Fruit fly (Drosophila melanogaster) whole organism, embryonic: ENCODE measurements around the gene CG6230.

ENCODE experiments used
- B-H2 ChIP-seq: fragments of 200-800 bp; sonication (Bioruptor generic); optimal IDR thresholded peaks from 2 replicates; lab custom pipeline; 2018; ENCODE audit warnings: missing biosample characterization, mild to moderate bottlenecking, missing genetic modification characterization
- Bgb ChIP-seq: fragments of 200-800 bp; sonication (Bioruptor generic); IDR thresholded peaks from 2 replicates; pipeline ENCODE4 v1.3.6; 2022; ENCODE audit warnings: missing biosample characterization, missing genetic modification characterization; ENCODE audit not compliant: partially characterized antibody
- CG12299 ChIP-seq: fragments of 200-800 bp; sonication (Bioruptor generic); optimal IDR thresholded peaks from 2 replicates; lab custom pipeline; 2018; ENCODE audit warnings: missing biosample characterization, mild to moderate bottlenecking, missing genetic modification characterization
- CG13287 ChIP-seq: fragments of 200-800 bp; sonication (Bioruptor generic); IDR thresholded peaks from 2 replicates; pipeline ENCODE4 v1.3.6; 2022; ENCODE audit warnings: missing biosample characterization, missing genetic modification characterization; ENCODE audit not compliant: partially characterized antibody
- CG14860 ChIP-seq: fragments of 200-800 bp; sonication (Bioruptor generic); IDR thresholded peaks from 3 replicates; pipeline ENCODE4 v1.3.6; 2022; ENCODE audit warnings: missing biosample characterization, missing genetic modification characterization; ENCODE audit not compliant: partially characterized antibody
- CG15514 ChIP-seq: fragments of 200-800 bp; sonication (Bioruptor generic); optimal IDR thresholded peaks from 3 replicates; lab custom pipeline; 2017; ENCODE audit warnings: missing biosample characterization, missing genetic modification characterization, mild to moderate bottlenecking, moderate library complexity, missing genetic modification reagents
- CG1647 ChIP-seq: fragments of 200-800 bp; sonication (Bioruptor generic); optimal IDR thresholded peaks from 3 replicates; lab custom pipeline; 2016; ENCODE audit warnings: missing biosample characterization, missing genetic modification characterization
- CG2116 ChIP-seq: fragments of 200-800 bp; sonication (Bioruptor generic); optimal IDR thresholded peaks from 3 replicates; lab custom pipeline; 2018; ENCODE audit warnings: missing biosample characterization, mild to moderate bottlenecking, missing genetic modification characterization
- CG2129 ChIP-seq: fragments of 200-800 bp; sonication (Bioruptor generic); IDR thresholded peaks from 2 replicates; pipeline ENCODE4 v1.3.6; 2022; ENCODE audit warnings: missing biosample characterization, missing genetic modification characterization; ENCODE audit not compliant: partially characterized antibody
- CG2202 ChIP-seq: fragments of 200-800 bp; sonication (Bioruptor generic); optimal IDR thresholded peaks from 2 replicates; lab custom pipeline; 2018; ENCODE audit warnings: missing biosample characterization, mild to moderate bottlenecking, missing genetic modification characterization
- CG3163 ChIP-seq: fragments of 200-800 bp; sonication (Bioruptor generic); optimal IDR thresholded peaks from 3 replicates; lab custom pipeline; 2016; ENCODE audit warnings: missing biosample characterization, missing genetic modification characterization
- CG42726 ChIP-seq: fragments of 200-800 bp; sonication (Bioruptor generic); IDR thresholded peaks from 2 replicates; pipeline ENCODE4 v1.3.6; 2022; ENCODE audit warnings: missing biosample characterization, missing genetic modification characterization; ENCODE audit not compliant: partially characterized antibody
- CG4617 ChIP-seq: fragments of 200-800 bp; sonication (Bioruptor generic); optimal IDR thresholded peaks from 3 replicates; lab custom pipeline; 2016; ENCODE audit warnings: missing biosample characterization, missing genetic modification characterization, borderline replicate concordance
- CG6791 ChIP-seq: fragments of 200-800 bp; sonication (Bioruptor generic); IDR thresholded peaks from 3 replicates; pipeline ENCODE4 v1.3.6; 2022; ENCODE audit warnings: missing biosample characterization, missing genetic modification characterization; ENCODE audit not compliant: partially characterized antibody
- CG8944 ChIP-seq: fragments of 200-800 bp; sonication (Bioruptor generic); optimal IDR thresholded peaks from 3 replicates; lab custom pipeline; 2016; ENCODE audit warnings: missing biosample characterization, missing genetic modification characterization
- D ChIP-seq, 2 experiments: fragments of 200-800 bp in 1 of 2; fragments of >200 bp in 1 of 2; sonication (Bioruptor generic) in 1 of 2; optimal IDR thresholded peaks; 2 replicates in 1 of 2; 3 replicates in 1 of 2; lab custom pipeline; 2017; ENCODE audit warnings: mild to moderate bottlenecking in 1 of 2, missing biosample characterization in 1 of 2, missing genetic modification characterization in 1 of 2, missing genetic modification reagents in 1 of 2
- D19A ChIP-seq: fragments of 200-800 bp; optimal IDR thresholded peaks from 3 replicates; lab custom pipeline; 2019; ENCODE audit warnings: missing biosample characterization, mild to moderate bottlenecking, missing genetic modification characterization, moderate library complexity
- Dip3 ChIP-seq: fragments of 200-800 bp; sonication (Bioruptor generic); optimal IDR thresholded peaks from 3 replicates; lab custom pipeline; 2016; ENCODE audit warnings: missing biosample characterization, missing genetic modification characterization
- Dp ChIP-seq: fragments of 200-800 bp; sonication (Bioruptor generic); optimal IDR thresholded peaks from 2 replicates; lab custom pipeline; 2018; ENCODE audit warnings: missing biosample characterization, mild to moderate bottlenecking, missing genetic modification characterization, moderate library complexity
- Dref ChIP-seq: fragments of 200-800 bp; sonication (Bioruptor generic); IDR thresholded peaks from 2 replicates; pipeline ENCODE4 v1.3.6; 2022; ENCODE audit warnings: missing biosample characterization, missing genetic modification characterization
- HLH4C ChIP-seq: fragments of 200-800 bp; sonication (Bioruptor generic); IDR thresholded peaks from 3 replicates; pipeline ENCODE4 v1.3.6; 2022; ENCODE audit warnings: missing biosample characterization, missing genetic modification characterization; ENCODE audit not compliant: partially characterized antibody
- MBD-R2 ChIP-seq: fragments of 200-800 bp; sonication (Bioruptor generic); IDR thresholded peaks from 2 replicates; pipeline ENCODE4 v1.3.6; 2022; ENCODE audit warnings: missing biosample characterization, missing genetic modification characterization
- MESR4 ChIP-seq: fragments of 200-800 bp; sonication (Bioruptor generic); optimal IDR thresholded peaks from 2 replicates; lab custom pipeline; 2018; ENCODE audit warnings: missing biosample characterization, mild to moderate bottlenecking, missing genetic modification characterization, moderate library complexity
- Mad ChIP-seq: fragments of 200-800 bp; sonication (Bioruptor generic); optimal IDR thresholded peaks from 2 replicates; lab custom pipeline; 2016; ENCODE audit warnings: missing biosample characterization, missing genetic modification characterization
- Scr ChIP-seq: fragments of 200-800 bp; sonication (Bioruptor generic); IDR thresholded peaks from 2 replicates; pipeline ENCODE4 v1.3.6; 2022; ENCODE audit warnings: missing biosample characterization, missing genetic modification characterization; ENCODE audit not compliant: partially characterized antibody
- Sin3A ChIP-seq: fragments of >200 bp; optimal IDR thresholded peaks from 2 replicates; lab custom pipeline; 2018
- amos ChIP-seq: fragments of 200-800 bp; sonication (Bioruptor generic); IDR thresholded peaks from 2 replicates; pipeline ENCODE4 v1.3.6; 2022; ENCODE audit warnings: missing biosample characterization, missing genetic modification characterization; ENCODE audit not compliant: partially characterized antibody
- ato ChIP-seq: fragments of 200-800 bp; sonication (Bioruptor generic); IDR thresholded peaks from 2 replicates; pipeline ENCODE4 v1.3.6; 2022; ENCODE audit warnings: missing biosample characterization, missing genetic modification characterization; ENCODE audit not compliant: partially characterized antibody
- bbx ChIP-seq: fragments of 200-800 bp; sonication (Bioruptor generic); IDR thresholded peaks from 2 replicates; pipeline ENCODE4 v1.3.6; 2022; ENCODE audit warnings: missing biosample characterization, missing genetic modification characterization; ENCODE audit not compliant: partially characterized antibody
- bcd ChIP-seq: fragments of 200-800 bp; sonication (Bioruptor generic); optimal IDR thresholded peaks from 2 replicates; lab custom pipeline; 2017; ENCODE audit warnings: missing biosample characterization, mild to moderate bottlenecking, missing genetic modification characterization
- bsh ChIP-seq, 2 experiments: fragments of 200-800 bp; sonication (Bioruptor generic); optimal IDR thresholded peaks; 2 replicates each; lab custom pipeline; 2017 to 2018; ENCODE audit warnings: mild to moderate bottlenecking in 2 of 2, missing biosample characterization in 2 of 2, missing genetic modification characterization in 2 of 2, moderate library complexity in 1 of 2
- ci ChIP-seq: fragments of 200-800 bp; sonication (Bioruptor generic); IDR thresholded peaks from 3 replicates; pipeline ENCODE4 v1.3.6; 2022; ENCODE audit warnings: missing biosample characterization, missing genetic modification characterization
- crp ChIP-seq, 2 experiments: fragments of 200-800 bp; sonication (Bioruptor generic); optimal IDR thresholded peaks; 2 replicates in 1 of 2; 3 replicates in 1 of 2; lab custom pipeline; 2017; ENCODE audit warnings: missing biosample characterization in 2 of 2, missing genetic modification characterization in 2 of 2, mild to moderate bottlenecking in 1 of 2, moderate library complexity in 1 of 2
- en ChIP-seq: fragments of 200-800 bp; sonication (Bioruptor generic); optimal IDR thresholded peaks from 2 replicates; lab custom pipeline; 2016; ENCODE audit warnings: missing biosample characterization, missing genetic modification characterization
- gfzf ChIP-seq: fragments of 200-800 bp; sonication (Bioruptor generic); optimal IDR thresholded peaks from 2 replicates; lab custom pipeline; 2016; ENCODE audit warnings: missing biosample characterization, mild to moderate bottlenecking, missing genetic modification characterization, moderate library complexity
- ham ChIP-seq: fragments of 200-800 bp; sonication (Bioruptor generic); IDR thresholded peaks from 2 replicates; pipeline ENCODE4 v1.3.6; 2022; ENCODE audit warnings: missing biosample characterization, missing genetic modification characterization
- inv ChIP-seq: fragments of 200-800 bp; sonication (Bioruptor generic); IDR thresholded peaks from 2 replicates; pipeline ENCODE4 v1.3.6; 2022; ENCODE audit warnings: missing biosample characterization, missing genetic modification characterization; ENCODE audit not compliant: partially characterized antibody
- nerfin-2 ChIP-seq: fragments of 200-800 bp; sonication (Bioruptor generic); IDR thresholded peaks from 2 replicates; pipeline ENCODE4 v1.3.6; 2022; ENCODE audit warnings: missing biosample characterization, missing genetic modification characterization; ENCODE audit not compliant: partially characterized antibody
- nmo ChIP-seq: fragments of 200-800 bp; sonication (Bioruptor generic); optimal IDR thresholded peaks from 2 replicates; lab custom pipeline; 2018; ENCODE audit warnings: missing biosample characterization, mild to moderate bottlenecking, missing genetic modification characterization, moderate library complexity
- phol ChIP-seq: fragments of 200-800 bp; sonication (Bioruptor generic); optimal IDR thresholded peaks from 3 replicates; lab custom pipeline; 2018; ENCODE audit warnings: missing biosample characterization, mild to moderate bottlenecking, missing genetic modification characterization, moderate library complexity
- pzg ChIP-seq: fragments of 200-800 bp; sonication (Bioruptor generic); optimal IDR thresholded peaks from 3 replicates; lab custom pipeline; 2018; ENCODE audit warnings: missing biosample characterization, mild to moderate bottlenecking, missing genetic modification characterization, moderate library complexity
- shn ChIP-seq: fragments of 200-800 bp; sonication (Bioruptor generic); optimal IDR thresholded peaks from 3 replicates; lab custom pipeline; 2016; ENCODE audit warnings: missing biosample characterization, missing genetic modification characterization
- slou ChIP-seq: fragments of 200-800 bp; sonication (Bioruptor generic); optimal IDR thresholded peaks from 3 replicates; lab custom pipeline; 2016; ENCODE audit warnings: missing biosample characterization, missing genetic modification characterization
- sna ChIP-seq: fragments of 200-800 bp; sonication (Bioruptor generic); IDR thresholded peaks from 2 replicates; pipeline ENCODE4 v1.3.6; 2022; ENCODE audit warnings: missing biosample characterization, missing genetic modification characterization; ENCODE audit not compliant: partially characterized antibody
- stwl ChIP-seq: fragments of 200-800 bp; sonication (Bioruptor generic); optimal IDR thresholded peaks from 3 replicates; lab custom pipeline; 2018; ENCODE audit warnings: missing biosample characterization, mild to moderate bottlenecking, missing genetic modification characterization, moderate library complexity
- zen2 ChIP-seq: fragments of 200-800 bp; sonication (Bioruptor generic); IDR thresholded peaks from 3 replicates; pipeline ENCODE4 v1.3.6; 2022; ENCODE audit warnings: missing biosample characterization, missing genetic modification characterization; ENCODE audit not compliant: partially characterized antibody

Gene CG6230

dm6 chr2L:11119966-11120517, at the start of gene CG6230:
Gene CG6230 (minus strand): TSS chr2L:11120319.
- TF ChIP-seq bcd (GFP tag; lab: Kevin White, UChicago) (no peak), CG6791 (GFP tag; lab: Robert Waterston, UW) (peak; percentile 68; the same call in 2 of the 3 replicates), D (optimal IDR thresholded peaks at IDR 0.05; lab: Kevin White, UChicago) (no peak), D (GFP tag; optimal IDR thresholded peaks at IDR 0.05; lab: Kevin White, UChicago) (no peak), nmo (GFP tag; lab: Kevin White, UChicago) (peak; percentile 9), pzg (GFP tag; lab: Kevin White, UChicago) (peak; percentile 54), MESR4 (GFP tag; lab: Kevin White, UChicago) (peak; percentile 52), Dref (GFP tag; lab: Robert Waterston, UW) (peak; percentile 86), crp (GFP tag; optimal IDR thresholded peaks at IDR 0.05; lab: Kevin White, UChicago) (peak; percentile 31 to 91), ci (peak; percentile 30; the same call in 1 of the 3 replicates), Dip3 (GFP tag; lab: Kevin White, UChicago) (no peak), CG42726 (GFP tag; lab: Robert Waterston, UW) (no peak), Bgb (GFP tag; lab: Robert Waterston, UW) (peak; percentile 71), CG4617 (GFP tag; lab: Kevin White, UChicago) (peak; percentile 59), slou (GFP tag; lab: Kevin White, UChicago) (no peak), Mad (GFP tag; lab: Kevin White, UChicago) (no peak), shn (GFP tag; lab: Kevin White, UChicago) (no peak), stwl (tag; lab: Kevin White, UChicago) (peak; percentile 40), nerfin-2 (GFP tag; lab: Robert Waterston, UW) (peak; percentile 70), Scr (peak; percentile 70), phol (tag; lab: Kevin White, UChicago) (peak; percentile 14), CG12299 (no peak), CG14860 (GFP tag; lab: Robert Waterston, UW) (peak; percentile 26; the same call in 1 of the 3 replicates), ato (GFP tag; lab: Robert Waterston, UW) (peak; percentile 64), CG13287 (GFP tag; lab: Robert Waterston, UW) (peak; percentile 77), gfzf (GFP tag; lab: Kevin White, UChicago) (peak; percentile 18), inv (0 out of 2 replicates have a peak, but pooled peaks have one; percentile 34), CG2202 (no peak), CG8944 (GFP tag; lab: Kevin White, UChicago) (no peak), sna (GFP tag; lab: Robert Waterston, UW) (peak; percentile 60), ham (no peak), bbx (GFP tag; lab: Robert Waterston, UW) (peak; percentile 73), Dp (peak; percentile 84), CG2129 (GFP tag; lab: Robert Waterston, UW) (peak; percentile 33; the same call in 1 of the 2 replicates), CG2116 (peak; percentile 86), Sin3A (peak; percentile 3), MBD-R2 (GFP tag; lab: Robert Waterston, UW) (peak; percentile 88), CG15514 (peak; percentile 16), CG3163 (GFP tag; lab: Kevin White, UChicago) (no peak), B-H2 (GFP tag; lab: Kevin White, UChicago) (no peak), bsh (GFP tag; optimal IDR thresholded peaks at IDR 0.05; lab: Kevin White, UChicago) (no peak), D19A (tag; lab: Kevin White, UChicago) (no peak), en (GFP tag; lab: Kevin White, UChicago) (no peak), amos (GFP tag; lab: Robert Waterston, UW) (peak; percentile 71), zen2 (GFP tag; lab: Robert Waterston, UW) (peak; percentile 72; the same call in 2 of the 3 replicates), CG1647 (no peak), HLH4C (peak; percentile 63)
